Worm (Caenorhabditis elegans) whole organism, L1 larva: Measurements from ENCODE around the gene ubc-20.

Experiments
- C04F5.9 ChIP-seq: sonication (generic microtip); optimal IDR thresholded peaks from 2 replicates; lab custom pipeline; 2016; ENCODE audit warnings: missing genetic modification characterization, missing compliant biosample characterization
- C34B4.2 ChIP-seq: sonication (generic microtip); optimal IDR thresholded peaks from 2 replicates; lab custom pipeline; 2017; ENCODE audit warnings: mild to moderate bottlenecking, missing genetic modification characterization, missing compliant biosample characterization
- F16B12.6 ChIP-seq: fragments of 150-350 bp; optimal IDR thresholded peaks from 2 replicates; lab custom pipeline; 2014; ENCODE audit warnings: missing biosample characterization, missing genetic modification characterization
- Y116A8C.19 ChIP-seq: sonication (generic microtip); optimal IDR thresholded peaks from 2 replicates; lab custom pipeline; 2016; ENCODE audit warnings: missing compliant biosample characterization, missing genetic modification characterization, borderline replicate concordance
- aha-1 ChIP-seq: fragments of 150-350 bp; optimal IDR thresholded peaks from 2 replicates; lab custom pipeline; 2014; ENCODE audit warnings: missing biosample characterization, missing genetic modification characterization
- alr-1 ChIP-seq: fragments of 200-800 bp; sonication (Bioruptor generic); optimal IDR thresholded peaks from 2 replicates; lab custom pipeline; 2018; ENCODE audit warnings: borderline replicate concordance, mild to moderate bottlenecking, missing genetic modification characterization, missing compliant biosample characterization
- aly-2 ChIP-seq: fragments of 150-350 bp; optimal IDR thresholded peaks from 2 replicates; lab custom pipeline; 2014; ENCODE audit warnings: missing biosample characterization, missing genetic modification characterization
- ama-1 ChIP-seq: fragments of 150-350 bp; optimal IDR thresholded peaks from 2 replicates; lab custom pipeline; 2014
- blmp-1 ChIP-seq: fragments of 150-350 bp; optimal IDR thresholded peaks from 2 replicates; lab custom pipeline; 2014; ENCODE audit warnings: missing biosample characterization, missing genetic modification characterization
- ceh-63 ChIP-seq: fragments of 200-800 bp; sonication (Bioruptor generic); optimal IDR thresholded peaks from 2 replicates; lab custom pipeline; 2018; ENCODE audit warnings: mild to moderate bottlenecking, missing genetic modification characterization, missing compliant biosample characterization
- ceh-82 ChIP-seq, 3 experiments: fragments of 150-350 bp in 1 of 3; sonication (generic microtip) in 2 of 3; optimal IDR thresholded peaks; 2 replicates each; lab custom pipeline; 2014 to 2017; ENCODE audit warnings: missing biosample characterization in 3 of 3, missing genetic modification characterization in 3 of 3
- ces-1 ChIP-seq: fragments of 150-350 bp; optimal IDR thresholded peaks from 2 replicates; lab custom pipeline; 2014; ENCODE audit warnings: missing biosample characterization, missing genetic modification reagents, missing genetic modification characterization
- dpl-1 ChIP-seq, 3 experiments: fragments of 150-350 bp in 2 of 3; sonication (generic microtip) in 1 of 3; optimal IDR thresholded peaks; 2 replicates each; lab custom pipeline; 2014 to 2017; ENCODE audit warnings: missing biosample characterization in 3 of 3, missing genetic modification characterization in 3 of 3, missing genetic modification reagents in 3 of 3
- dsc-1 ChIP-seq: sonication (generic microtip); optimal IDR thresholded peaks from 2 replicates; lab custom pipeline; 2016; ENCODE audit warnings: mild to moderate bottlenecking, missing genetic modification characterization, missing compliant biosample characterization
- efl-3 ChIP-seq: fragments of 200-800 bp; sonication (Bioruptor generic); optimal IDR thresholded peaks from 2 replicates; lab custom pipeline; 2018; ENCODE audit warnings: mild to moderate bottlenecking, missing genetic modification characterization, missing compliant biosample characterization
- egl-13 ChIP-seq: sonication (generic microtip); optimal IDR thresholded peaks from 2 replicates; lab custom pipeline; 2016; ENCODE audit warnings: missing genotype, missing genetic modification reagents, missing genetic modification characterization, missing compliant biosample characterization
- elt-3 ChIP-seq, 6 experiments: fragments of 150-350 bp in 1 of 6; sonication (generic microtip); optimal IDR thresholded peaks; 2 replicates each; lab custom pipeline; 2017 to 2018; ENCODE audit warnings: missing biosample characterization in 6 of 6, missing genetic modification characterization in 6 of 6, inconsistent platforms in 1 of 6
- fkh-8 ChIP-seq: sonication (generic microtip); optimal IDR thresholded peaks from 2 replicates; lab custom pipeline; 2016; ENCODE audit warnings: mild to moderate bottlenecking, missing genetic modification characterization, missing compliant biosample characterization
- fos-1 ChIP-seq: fragments of 150-350 bp; optimal IDR thresholded peaks from 2 replicates; lab custom pipeline; 2014; ENCODE audit warnings: missing biosample characterization, missing genetic modification characterization
- grh-1 ChIP-seq: fragments of 200-800 bp; sonication (Bioruptor generic); IDR thresholded peaks from 2 replicates; pipeline ENCODE4 v1.3.6; 2022; ENCODE audit warnings: missing genetic modification reagents, missing genetic modification characterization, missing compliant biosample characterization
- hlh-17 ChIP-seq: fragments of 200-800 bp; sonication (Bioruptor generic); optimal IDR thresholded peaks from 2 replicates; lab custom pipeline; 2018; ENCODE audit warnings: missing genetic modification characterization, mild to moderate bottlenecking, missing compliant biosample characterization, moderate library complexity, borderline replicate concordance
- hlh-4 ChIP-seq: sonication (generic microtip); optimal IDR thresholded peaks from 2 replicates; lab custom pipeline; 2016; ENCODE audit warnings: mild to moderate bottlenecking, missing genetic modification characterization, missing compliant biosample characterization
- isw-1 ChIP-seq: fragments of 200-800 bp; sonication (Bioruptor generic); IDR thresholded peaks from 2 replicates; pipeline ENCODE4 v1.3.6; 2022; ENCODE audit warnings: missing genetic modification characterization, missing compliant biosample characterization
- lin-13 ChIP-seq: fragments of 150-350 bp; optimal IDR thresholded peaks from 2 replicates; lab custom pipeline; 2014; ENCODE audit warnings: missing biosample characterization, missing genetic modification reagents, missing genetic modification characterization
- lin-14 ChIP-seq: fragments of 200-800 bp; sonication (Bioruptor generic); optimal IDR thresholded peaks from 2 replicates; lab custom pipeline; 2018; ENCODE audit warnings: mild to moderate bottlenecking, missing genetic modification characterization, moderate library complexity, missing compliant biosample characterization
- lin-15B ChIP-seq: fragments of 150-350 bp; sonication (generic microtip); optimal IDR thresholded peaks from 3 replicates; lab custom pipeline; 2014; ENCODE audit warnings: missing biosample characterization, missing genetic modification characterization
- lir-3 ChIP-seq: sonication (generic microtip); optimal IDR thresholded peaks from 2 replicates; lab custom pipeline; 2016; ENCODE audit warnings: mild to moderate bottlenecking, missing genetic modification characterization, moderate library complexity, missing compliant biosample characterization; ENCODE audit not compliant: poor library complexity
- mab-9 ChIP-seq: fragments of 200-800 bp; sonication (Bioruptor generic); IDR thresholded peaks from 2 replicates; pipeline ENCODE4 v1.3.6; 2022; ENCODE audit warnings: missing genetic modification reagents, missing genetic modification characterization, missing compliant biosample characterization
- mdl-1 ChIP-seq, 2 experiments: fragments of 150-350 bp; optimal IDR thresholded peaks; 2 replicates each; lab custom pipeline; 2014 to 2017; ENCODE audit warnings: missing biosample characterization in 2 of 2, missing genetic modification characterization in 2 of 2, inconsistent platforms in 1 of 2
- mep-1 ChIP-seq: fragments of 150-350 bp; optimal IDR thresholded peaks from 2 replicates; lab custom pipeline; 2014; ENCODE audit warnings: missing biosample characterization, missing genetic modification characterization
- nhr-11 ChIP-seq: fragments of 150-350 bp; optimal IDR thresholded peaks from 2 replicates; lab custom pipeline; 2014; ENCODE audit warnings: missing biosample characterization, missing genetic modification characterization
- nhr-12 ChIP-seq: sonication (generic microtip); optimal IDR thresholded peaks from 2 replicates; lab custom pipeline; 2017; ENCODE audit warnings: missing biosample characterization, missing genetic modification characterization
- nhr-20 ChIP-seq: sonication (generic microtip); optimal IDR thresholded peaks from 2 replicates; lab custom pipeline; 2016; ENCODE audit warnings: mild to moderate bottlenecking, missing genetic modification characterization, missing compliant biosample characterization
- nhr-237 ChIP-seq: fragments of 150-350 bp; optimal IDR thresholded peaks from 2 replicates; lab custom pipeline; 2014; ENCODE audit warnings: missing biosample characterization, missing genetic modification characterization
- nhr-47 ChIP-seq: sonication (generic microtip); optimal IDR thresholded peaks from 2 replicates; lab custom pipeline; 2016; ENCODE audit warnings: mild to moderate bottlenecking, missing genetic modification characterization, moderate library complexity, missing compliant biosample characterization
- nhr-85 ChIP-seq: sonication (generic microtip); peaks from one replicate; lab custom pipeline; 2016; ENCODE audit warnings: missing genetic modification characterization, inconsistent platforms, missing compliant biosample characterization
- nhr-90 ChIP-seq: sonication (generic microtip); optimal IDR thresholded peaks from 2 replicates; lab custom pipeline; 2016; ENCODE audit warnings: mild to moderate bottlenecking, missing genetic modification characterization, missing compliant biosample characterization; ENCODE audit not compliant: poor library complexity
- pax-3 ChIP-seq: fragments of 200-800 bp; sonication (Bioruptor generic); optimal IDR thresholded peaks from 2 replicates; lab custom pipeline; 2018; ENCODE audit warnings: mild to moderate bottlenecking, missing genetic modification characterization, moderate library complexity, missing compliant biosample characterization
- snu-23 ChIP-seq: sonication (generic microtip); optimal IDR thresholded peaks from 2 replicates; lab custom pipeline; 2016; ENCODE audit warnings: missing genetic modification characterization, missing compliant biosample characterization
- sptf-1 ChIP-seq: fragments of 150-350 bp; optimal IDR thresholded peaks from 2 replicates; lab custom pipeline; 2014; ENCODE audit warnings: missing biosample characterization, missing genetic modification characterization
- sup-37 ChIP-seq: fragments of 200-800 bp; sonication (Bioruptor generic); optimal IDR thresholded peaks from 2 replicates; lab custom pipeline; 2018; ENCODE audit warnings: mild to moderate bottlenecking, missing genetic modification characterization, missing compliant biosample characterization
- tlp-1 ChIP-seq: fragments of 150-350 bp; optimal IDR thresholded peaks from 2 replicates; lab custom pipeline; 2014; ENCODE audit warnings: missing biosample characterization, missing genetic modification characterization
- unc-130 ChIP-seq: fragments of 150-350 bp; optimal IDR thresholded peaks from 2 replicates; lab custom pipeline; 2017; ENCODE audit warnings: missing biosample characterization, missing genetic modification characterization, inconsistent platforms
- unc-86 ChIP-seq: sonication (generic microtip); optimal IDR thresholded peaks from 2 replicates; lab custom pipeline; 2016; ENCODE audit warnings: missing genetic modification characterization, missing compliant biosample characterization
- vab-15 ChIP-seq: sonication (generic microtip); optimal IDR thresholded peaks from 2 replicates; lab custom pipeline; 2017; ENCODE audit warnings: missing genotype, mild to moderate bottlenecking, missing genetic modification characterization, missing compliant biosample characterization
- zag-1 ChIP-seq: fragments of 150-350 bp; optimal IDR thresholded peaks from 2 replicates; lab custom pipeline; 2014; ENCODE audit warnings: missing biosample characterization, missing genetic modification characterization
- zip-4 ChIP-seq: fragments of 200-800 bp; sonication (Bioruptor generic); optimal IDR thresholded peaks from 2 replicates; lab custom pipeline; 2018; ENCODE audit warnings: mild to moderate bottlenecking, missing genetic modification characterization, moderate library complexity, missing compliant biosample characterization
- ztf-11 ChIP-seq, 2 experiments: sonication (generic microtip); optimal IDR thresholded peaks; 2 replicates each; lab custom pipeline; 2016 to 2017; ENCODE audit warnings: missing genetic modification characterization in 2 of 2, missing biosample characterization in 1 of 2, missing compliant biosample characterization in 1 of 2

Gene ubc-20

ce11 chrIII:230129-230528 lies 41.5 kb downstream of the ubc-20 start, which contains the start of gene hpo-38:
TSS of gene hpo-38 (plus strand) at chrIII:230429.
- TF ChIP-seq nhr-85 (tag; lab: Kevin White, UChicago) (no peak), elt-3 (tag; optimal IDR thresholded peaks at IDR 0.05; lab: Kevin White, UChicago) (no peak), alr-1 (tag; lab: Kevin White, UChicago) (no peak)

DNA sequence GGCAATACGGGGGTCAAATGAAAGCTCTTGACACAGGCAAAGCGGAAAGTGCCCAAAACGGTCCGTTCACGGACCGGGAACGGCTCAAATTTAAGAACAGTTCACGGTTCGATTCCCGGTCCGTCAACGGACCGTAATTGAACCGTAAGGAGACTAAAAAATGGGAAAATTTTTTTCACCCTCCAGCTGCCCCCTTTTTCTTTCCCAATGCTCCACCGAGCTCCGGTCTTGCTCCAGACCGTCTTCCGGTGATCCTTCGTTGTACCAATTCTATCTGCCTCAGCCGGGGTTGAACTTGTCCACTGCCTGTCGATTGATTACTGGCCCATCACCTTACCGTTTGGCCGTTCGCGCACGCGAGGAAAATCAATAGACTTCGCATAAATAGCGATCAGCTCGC lies 44.3 kb downstream of the ubc-20 start:
- 0 out of 2 replicates have a peak, but pooled peaks have one; percentile 16 for TF ChIP-seq grh-1 (GFP tag; lab: Robert Waterston, UW)

ce11 chrIII:235115-235514 lies 46.5 kb downstream of the ubc-20 start:
- no peak for TF ChIP-seq hlh-17 (GFP tag; lab: Kevin White, UChicago)
- peak; percentile 55 for TF ChIP-seq sup-37 (GFP tag; lab: Kevin White, UChicago)
- peak; percentile 13 for TF ChIP-seq unc-130 (tag; lab: Kevin White, UChicago)
- TF ChIP-seq aha-1 (tag; lab: Kevin White, UChicago): no peak
- peak; percentile 60 for TF ChIP-seq aly-2 (tag; lab: Kevin White, UChicago)
- TF ChIP-seq unc-86 (tag; lab: Kevin White, UChicago): peak; percentile 79
- TF ChIP-seq fkh-8: peak; percentile 81
- TF ChIP-seq mdl-1 (tag; optimal IDR thresholded peaks at IDR 0.05; lab: Kevin White, UChicago): peak in 1 of 2 experiments; percentile 2
- no peak for TF ChIP-seq fos-1 (tag; lab: Kevin White, UChicago)
- no peak for TF ChIP-seq dsc-1 (tag; lab: Kevin White, UChicago)
- no peak for TF ChIP-seq efl-3 (GFP tag; lab: Kevin White, UChicago)
- TF ChIP-seq nhr-20 (tag; lab: Kevin White, UChicago): no peak
- no peak for TF ChIP-seq tlp-1 (tag; lab: Kevin White, UChicago)
- no peak for TF ChIP-seq lir-3 (tag; lab: Kevin White, UChicago)
- no peak for TF ChIP-seq zip-4 (GFP tag; lab: Kevin White, UChicago)
- no peak for TF ChIP-seq C34B4.2 (tag; lab: Kevin White, UChicago)
- TF ChIP-seq pax-3: peak; percentile 45
- TF ChIP-seq ama-1 (lab: Kevin White, UChicago): no peak
- TF ChIP-seq dpl-1 (GFP tag; optimal IDR thresholded peaks at IDR 0.05; lab: Kevin White, UChicago): peak; percentile 54 to 74 (median 70)
- peak; percentile 44 to 55 (median 47) for TF ChIP-seq ceh-82 (tag; optimal IDR thresholded peaks at IDR 0.05; lab: Kevin White, UChicago)
- no peak for TF ChIP-seq alr-1 (tag; lab: Kevin White, UChicago)
- TF ChIP-seq ces-1 (GFP tag; lab: Kevin White, UChicago): no peak
- peak; percentile 70 for TF ChIP-seq isw-1
- no peak for TF ChIP-seq sptf-1 (tag; lab: Kevin White, UChicago)
- TF ChIP-seq ztf-11 (tag; optimal IDR thresholded peaks at IDR 0.05; lab: Kevin White, UChicago): peak in 1 of 2 experiments; percentile 28
- no peak for TF ChIP-seq ceh-63 (GFP tag; lab: Kevin White, UChicago)
- peak; percentile 81 for TF ChIP-seq mep-1 (tag; lab: Kevin White, UChicago)
- no peak for TF ChIP-seq egl-13 (tag; lab: Kevin White, UChicago)
- no peak for TF ChIP-seq nhr-237 (tag; lab: Kevin White, UChicago)
- no peak for TF ChIP-seq snu-23 (GFP tag; lab: Kevin White, UChicago)
- TF ChIP-seq lin-14 (GFP tag; lab: Kevin White, UChicago): no peak
- TF ChIP-seq hlh-4 (tag; lab: Kevin White, UChicago): no peak
- TF ChIP-seq blmp-1: no peak
- TF ChIP-seq nhr-47 (tag; lab: Kevin White, UChicago): no peak
- no peak for TF ChIP-seq C04F5.9
- no peak for TF ChIP-seq nhr-12 (tag; lab: Kevin White, UChicago)
- peak; percentile 94 for TF ChIP-seq F16B12.6 (tag; lab: Kevin White, UChicago)
- no peak for TF ChIP-seq vab-15 (tag; lab: Kevin White, UChicago)
- TF ChIP-seq lin-13 (GFP tag; lab: Kevin White, UChicago): peak; percentile 66
- peak; percentile 51 for TF ChIP-seq lin-15B (tag; lab: Kevin White, UChicago)
- no peak for TF ChIP-seq nhr-11 (tag; lab: Kevin White, UChicago)
- peak; percentile 38; the same call in 1 of the 2 replicates for TF ChIP-seq mab-9
- TF ChIP-seq nhr-90 (tag; lab: Kevin White, UChicago): no peak
- no peak for TF ChIP-seq Y116A8C.19 (tag; lab: Kevin White, UChicago)
- peak; percentile 83 for TF ChIP-seq nhr-85 (tag; lab: Kevin White, UChicago)
- no peak for TF ChIP-seq zag-1 (tag; lab: Kevin White, UChicago)
